Worm (Caenorhabditis elegans) whole organism, early embryonic: ENCODE measurements around the gene E02A10.4.

Experiments used
- aly-1 ChIP-seq: sonication (generic microtip); optimal IDR thresholded peaks from 2 replicates; lab custom pipeline; 2016; ENCODE audit warnings: missing genetic modification characterization, missing compliant biosample characterization
- ama-1 ChIP-seq: fragments of 150-350 bp; optimal IDR thresholded peaks from 2 replicates; lab custom pipeline; 2014
- ceh-13 ChIP-seq: fragments of 200-800 bp; sonication (Bioruptor generic); optimal IDR thresholded peaks from 2 replicates; lab custom pipeline; 2018; ENCODE audit warnings: mild to moderate bottlenecking, missing genetic modification characterization, missing compliant biosample characterization
- ets-7 ChIP-seq: sonication (generic microtip); optimal IDR thresholded peaks from 2 replicates; lab custom pipeline; 2016; ENCODE audit warnings: missing genotype, missing genetic modification characterization, missing compliant biosample characterization
- flt-1 ChIP-seq: fragments of 200-800 bp; sonication (Bioruptor generic); IDR thresholded peaks from 2 replicates; pipeline ENCODE4 v1.3.6; 2022; ENCODE audit warnings: missing genetic modification characterization, missing compliant biosample characterization
- hmbx-1 ChIP-seq: sonication (generic microtip); optimal IDR thresholded peaks from 2 replicates; lab custom pipeline; 2016; ENCODE audit warnings: mild to moderate bottlenecking, missing genetic modification characterization, missing compliant biosample characterization
- hmg-4 ChIP-seq: fragments of 200-800 bp; sonication (Bioruptor generic); optimal IDR thresholded peaks from 2 replicates; lab custom pipeline; 2018; ENCODE audit warnings: mild to moderate bottlenecking, missing genetic modification characterization, missing compliant biosample characterization
- pes-1 ChIP-seq: fragments of 200-800 bp; sonication (Bioruptor generic); IDR thresholded peaks from 2 replicates; pipeline ENCODE4 v1.3.6; 2022; ENCODE audit warnings: missing genetic modification reagents, missing genetic modification characterization, missing compliant biosample characterization
- scrt-1 ChIP-seq: fragments of 200-800 bp; sonication (Bioruptor generic); IDR thresholded peaks from 2 replicates; pipeline ENCODE4 v1.3.6; 2022; ENCODE audit warnings: missing genetic modification characterization, missing compliant biosample characterization

DNA sequence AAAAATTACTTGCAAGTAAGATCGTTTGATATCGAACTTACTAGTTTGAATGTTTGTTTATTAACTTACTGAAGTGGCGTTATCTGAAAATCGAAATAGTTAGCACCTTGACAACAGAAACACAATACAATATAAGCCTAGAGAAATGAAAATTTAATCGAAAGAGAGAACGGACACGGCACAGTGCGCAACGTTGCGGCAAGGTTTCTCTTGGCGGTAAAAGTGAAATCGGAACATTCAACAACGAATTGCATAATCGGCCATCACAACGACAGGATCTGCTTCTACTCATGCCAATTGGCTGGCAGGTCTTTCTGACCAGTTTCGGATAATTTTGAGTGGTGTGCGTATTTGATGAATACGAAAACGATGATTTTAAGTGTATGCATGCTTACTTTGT, 42.2 kb downstream of the E02A10.4 start, which contains the start of gene dyf-4:
- TF ChIP-seq hmg-4 (GFP tag; lab: Kevin White, UChicago) (no peak), ama-1 (no peak), ceh-13 (GFP tag; lab: Kevin White, UChicago) (no peak), aly-1 (tag; lab: Kevin White, UChicago) (no peak), pes-1 (GFP tag; lab: Robert Waterston, UW) (no peak), ets-7 (tag; lab: Kevin White, UChicago) (no peak), flt-1 (GFP tag; lab: Robert Waterston, UW) (no peak), hmbx-1 (tag; lab: Kevin White, UChicago) (no peak), scrt-1 (GFP tag; lab: Robert Waterston, UW) (no peak)
